Fruit fly (Drosophila melanogaster) whole organism, prepupa: ENCODE results near the gene CG43255.
A peak's percentile ranks its signal among the peaks of the same experiment; 100 is the strongest.

Experiments
- CG10631 ChIP-seq: fragments of 200-800 bp; sonication (Bioruptor generic); optimal IDR thresholded peaks from 2 replicates; lab custom pipeline; 2016; ENCODE audit warnings: missing biosample characterization, missing genetic modification characterization
- CG10669 ChIP-seq: fragments of 200-800 bp; sonication (Bioruptor generic); optimal IDR thresholded peaks from 3 replicates; lab custom pipeline; 2018; ENCODE audit warnings: missing biosample characterization, mild to moderate bottlenecking, missing genetic modification characterization, moderate library complexity
- CG11294 ChIP-seq: fragments of 200-800 bp; sonication (Bioruptor generic); IDR thresholded peaks from 2 replicates; pipeline ENCODE4 v1.3.6; 2022; ENCODE audit warnings: missing biosample characterization, missing genetic modification characterization
- CG11762 ChIP-seq: fragments of 200-800 bp; sonication (Bioruptor generic); optimal IDR thresholded peaks from 3 replicates; lab custom pipeline; 2016; ENCODE audit warnings: missing biosample characterization, missing genetic modification characterization; ENCODE audit not compliant: insufficient read depth
- CG11902 ChIP-seq: fragments of 200-800 bp; sonication (Bioruptor generic); optimal IDR thresholded peaks from 3 replicates; lab custom pipeline; 2016; ENCODE audit warnings: missing biosample characterization, missing genetic modification characterization
- CG1621 ChIP-seq: fragments of 200-800 bp; sonication (Bioruptor generic); optimal IDR thresholded peaks from 3 replicates; lab custom pipeline; 2018; ENCODE audit warnings: missing biosample characterization, mild to moderate bottlenecking, missing genetic modification characterization
- CG16779 ChIP-seq: fragments of 200-800 bp; sonication (Bioruptor generic); optimal IDR thresholded peaks from 3 replicates; lab custom pipeline; 2017; ENCODE audit warnings: missing biosample characterization, mild to moderate bottlenecking, missing genetic modification characterization
- CG3032 ChIP-seq: fragments of 200-800 bp; optimal IDR thresholded peaks from 2 replicates; lab custom pipeline; 2019; ENCODE audit warnings: missing biosample characterization, mild to moderate bottlenecking, missing genetic modification characterization, moderate library complexity
- CG31627 ChIP-seq: fragments of 200-800 bp; sonication (Bioruptor generic); optimal IDR thresholded peaks from 3 replicates; lab custom pipeline; 2016; ENCODE audit warnings: missing biosample characterization, missing genetic modification characterization
- CG34406 ChIP-seq: fragments of 200-800 bp; sonication (Bioruptor generic); optimal IDR thresholded peaks from 3 replicates; lab custom pipeline; 2016; ENCODE audit warnings: missing biosample characterization, missing genetic modification characterization
- CG4318 ChIP-seq: fragments of 200-800 bp; sonication (Bioruptor generic); optimal IDR thresholded peaks from 3 replicates; lab custom pipeline; 2017; ENCODE audit warnings: missing biosample characterization, mild to moderate bottlenecking, missing genetic modification characterization
- CG6163 ChIP-seq: fragments of 200-800 bp; sonication (Bioruptor generic); IDR thresholded peaks from 3 replicates; pipeline ENCODE4 v1.3.6; 2022; ENCODE audit warnings: missing biosample characterization, missing genetic modification characterization
- CG6276 ChIP-seq: fragments of 200-800 bp; sonication (Bioruptor generic); optimal IDR thresholded peaks from 2 replicates; lab custom pipeline; 2017; ENCODE audit warnings: missing biosample characterization, mild to moderate bottlenecking, missing genetic modification characterization
- CG6792 ChIP-seq: fragments of 200-800 bp; sonication (Bioruptor generic); optimal IDR thresholded peaks from 3 replicates; lab custom pipeline; 2016; ENCODE audit warnings: missing biosample characterization, missing genetic modification characterization
- CG6808 ChIP-seq: fragments of 200-800 bp; sonication (Bioruptor generic); optimal IDR thresholded peaks from 3 replicates; lab custom pipeline; 2017; ENCODE audit warnings: missing biosample characterization, missing genetic modification characterization, mild to moderate bottlenecking, moderate library complexity, missing genetic modification reagents
- CG6854 ChIP-seq: fragments of 200-800 bp; sonication (Bioruptor generic); optimal IDR thresholded peaks from 2 replicates; lab custom pipeline; 2017; ENCODE audit warnings: missing biosample characterization, mild to moderate bottlenecking, missing genetic modification characterization
- CG7368 ChIP-seq: fragments of 200-800 bp; sonication (Bioruptor generic); optimal IDR thresholded peaks from 3 replicates; lab custom pipeline; 2016; ENCODE audit warnings: missing biosample characterization, missing genetic modification characterization
- CG8119 ChIP-seq: fragments of 200-800 bp; sonication (Bioruptor generic); IDR thresholded peaks from 3 replicates; pipeline ENCODE4 v1.3.6; 2022; ENCODE audit warnings: missing biosample characterization, missing genetic modification characterization
- CG8319 ChIP-seq: fragments of 200-800 bp; sonication (Bioruptor generic); optimal IDR thresholded peaks from 3 replicates; lab custom pipeline; 2016; ENCODE audit warnings: missing biosample characterization, missing genetic modification characterization
- CG8632 ChIP-seq: fragments of 200-800 bp; sonication (Bioruptor generic); optimal IDR thresholded peaks from 3 replicates; lab custom pipeline; 2016; ENCODE audit warnings: missing biosample characterization, missing genetic modification characterization
- CG9139 ChIP-seq: fragments of 200-800 bp; sonication (Bioruptor generic); optimal IDR thresholded peaks from 3 replicates; lab custom pipeline; 2017; ENCODE audit warnings: missing biosample characterization, mild to moderate bottlenecking, missing genetic modification characterization
- Eip75B ChIP-seq: fragments of 200-800 bp; sonication (Bioruptor generic); optimal IDR thresholded peaks from 3 replicates; lab custom pipeline; 2016; ENCODE audit warnings: missing biosample characterization, missing genetic modification characterization
- Eip78C ChIP-seq: fragments of 200-800 bp; sonication (Bioruptor generic); peaks from one replicate; lab custom pipeline; 2016; ENCODE audit warnings: missing biosample characterization, missing genetic modification characterization
- Eip93F ChIP-seq: fragments of 200-800 bp; sonication (Bioruptor generic); optimal IDR thresholded peaks from 2 replicates; lab custom pipeline; 2016; ENCODE audit warnings: missing biosample characterization, mild to moderate bottlenecking, missing genetic modification characterization
- Ets21C ChIP-seq: fragments of 200-800 bp; sonication (Bioruptor generic); optimal IDR thresholded peaks from 3 replicates; lab custom pipeline; 2016; ENCODE audit warnings: missing biosample characterization, missing genetic modification characterization
- Ets96B ChIP-seq: fragments of 200-800 bp; optimal IDR thresholded peaks from 2 replicates; lab custom pipeline; 2019; ENCODE audit warnings: missing biosample characterization, mild to moderate bottlenecking, missing genetic modification characterization, moderate library complexity
- Gug ChIP-seq: fragments of 200-800 bp; sonication (Bioruptor generic); IDR thresholded peaks from 2 replicates; pipeline ENCODE4 v1.3.6; 2022; ENCODE audit warnings: missing biosample characterization, missing genetic modification characterization
- Hr38 ChIP-seq: sonication (Bioruptor generic); optimal IDR thresholded peaks from 2 replicates; lab custom pipeline; 2016; ENCODE audit warnings: missing biosample characterization, missing genetic modification characterization
- Met ChIP-seq: fragments of 200-800 bp; sonication (Bioruptor generic); optimal IDR thresholded peaks from 3 replicates; lab custom pipeline; 2016; ENCODE audit warnings: missing biosample characterization, missing genetic modification characterization
- OdsH ChIP-seq: fragments of 200-800 bp; sonication (Bioruptor generic); optimal IDR thresholded peaks from 3 replicates; lab custom pipeline; 2016; ENCODE audit warnings: missing biosample characterization, missing genetic modification characterization
- Smox ChIP-seq: fragments of 200-800 bp; sonication (Bioruptor generic); optimal IDR thresholded peaks from 3 replicates; lab custom pipeline; 2016; ENCODE audit warnings: missing biosample characterization, missing genetic modification characterization
- Sox14 ChIP-seq: fragments of 200-800 bp; sonication (Bioruptor generic); optimal IDR thresholded peaks from 3 replicates; lab custom pipeline; 2016; ENCODE audit warnings: missing biosample characterization, missing genetic modification characterization
- Sox15 ChIP-seq: fragments of 200-800 bp; sonication (Bioruptor generic); optimal IDR thresholded peaks from 3 replicates; lab custom pipeline; 2016; ENCODE audit warnings: missing biosample characterization, missing genetic modification characterization
- achi ChIP-seq: fragments of 200-800 bp; sonication (Bioruptor generic); optimal IDR thresholded peaks from 3 replicates; lab custom pipeline; 2016; ENCODE audit warnings: missing biosample characterization, missing genetic modification characterization
- acj6 ChIP-seq: fragments of 200-800 bp; sonication (Bioruptor generic); optimal IDR thresholded peaks from 3 replicates; lab custom pipeline; 2016; ENCODE audit warnings: missing biosample characterization, missing genetic modification characterization
- cyc ChIP-seq: fragments of 200-800 bp; sonication (Bioruptor generic); optimal IDR thresholded peaks from 3 replicates; lab custom pipeline; 2016; ENCODE audit warnings: missing biosample characterization, missing genetic modification characterization
- dac ChIP-seq: fragments of 200-800 bp; sonication (Bioruptor generic); optimal IDR thresholded peaks from 2 replicates; lab custom pipeline; 2017; ENCODE audit warnings: missing biosample characterization, mild to moderate bottlenecking, missing genetic modification characterization
- dsx ChIP-seq: fragments of 200-800 bp; optimal IDR thresholded peaks from 3 replicates; lab custom pipeline; 2019; ENCODE audit warnings: missing biosample characterization, mild to moderate bottlenecking, missing genetic modification characterization, moderate library complexity; ENCODE audit not compliant: poor library complexity, severe bottlenecking
- fd85E ChIP-seq: fragments of 200-800 bp; sonication (Bioruptor generic); optimal IDR thresholded peaks from 3 replicates; lab custom pipeline; 2016; ENCODE audit warnings: missing biosample characterization, missing genetic modification characterization
- fkh ChIP-seq: fragments of 200-800 bp; sonication (Bioruptor generic); optimal IDR thresholded peaks from 3 replicates; lab custom pipeline; 2017; ENCODE audit warnings: missing biosample characterization, mild to moderate bottlenecking, missing genetic modification characterization, moderate library complexity
- net ChIP-seq: fragments of 200-800 bp; sonication (Bioruptor generic); optimal IDR thresholded peaks from 3 replicates; lab custom pipeline; 2016; ENCODE audit warnings: missing biosample characterization, missing genetic modification characterization
- pdm3 ChIP-seq: fragments of 200-800 bp; sonication (Bioruptor generic); optimal IDR thresholded peaks from 3 replicates; lab custom pipeline; 2016; ENCODE audit warnings: missing biosample characterization, missing genetic modification characterization
- salr ChIP-seq, 2 experiments: fragments of 200-800 bp; sonication (Bioruptor generic); optimal IDR thresholded peaks; 3 replicates each; lab custom pipeline; 2016 to 2018; ENCODE audit warnings: missing biosample characterization in 2 of 2, missing genetic modification characterization in 2 of 2, mild to moderate bottlenecking in 1 of 2
- ss ChIP-seq, 2 experiments: fragments of 200-800 bp; sonication (Bioruptor generic); optimal IDR thresholded peaks; 2 replicates in 1 of 2; 3 replicates in 1 of 2; lab custom pipeline; 2017 to 2018; ENCODE audit warnings: mild to moderate bottlenecking in 2 of 2, missing biosample characterization in 2 of 2, missing genetic modification characterization in 2 of 2, moderate library complexity in 1 of 2
- vri ChIP-seq: fragments of 200-800 bp; sonication (Bioruptor generic); optimal IDR thresholded peaks from 3 replicates; lab custom pipeline; 2016; ENCODE audit warnings: missing biosample characterization, mild to moderate bottlenecking, missing genetic modification characterization

CG43255 gene

dm6 chrX:8890974-8891373 lies 32.8 kb upstream of the CG43255 start (continued):
- TF ChIP-seq CG8319 (GFP tag; lab: Kevin White, UChicago) = peak; percentile 32
- TF ChIP-seq Eip78C (GFP tag; lab: Kevin White, UChicago) = peak; percentile 69
- peak; percentile 21 for TF ChIP-seq Smox (GFP tag; lab: Kevin White, UChicago)
- TF ChIP-seq CG16779 (tag; lab: Kevin White, UChicago) = no peak
- peak; percentile 40 for TF ChIP-seq CG34406 (GFP tag; lab: Kevin White, UChicago)
- TF ChIP-seq Eip75B (GFP tag; lab: Kevin White, UChicago) = peak; percentile 44
- no peak for TF ChIP-seq Ets96B (tag; lab: Kevin White, UChicago)
- TF ChIP-seq CG6276 = peak; percentile 77
- TF ChIP-seq ss (GFP tag; optimal IDR thresholded peaks at IDR 0.05; lab: Kevin White, UChicago) = no peak
- peak; percentile 36 for TF ChIP-seq net (GFP tag; lab: Kevin White, UChicago)
- no peak for TF ChIP-seq CG6854
- no peak for TF ChIP-seq Ets21C (GFP tag; lab: Kevin White, UChicago)
- peak; percentile 31 for TF ChIP-seq CG11762
- peak; percentile 32; the same call in 1 of the 2 replicates for TF ChIP-seq CG11294 (GFP tag; lab: Robert Waterston, UW)
- TF ChIP-seq Sox15 (GFP tag; lab: Kevin White, UChicago) = peak; percentile 36
- TF ChIP-seq CG31627 (GFP tag; lab: Kevin White, UChicago) = peak; percentile 59
- TF ChIP-seq Hr38 (GFP tag; lab: Kevin White, UChicago) = no peak
- peak; percentile 68 for TF ChIP-seq dac (GFP tag; lab: Kevin White, UChicago)
- TF ChIP-seq CG3032 = peak; percentile 45
- peak; percentile 81 for TF ChIP-seq CG8119 (GFP tag; lab: Robert Waterston, UW)
- TF ChIP-seq pdm3 (GFP tag; lab: Kevin White, UChicago) = peak; percentile 72
- TF ChIP-seq Eip93F (GFP tag; lab: Kevin White, UChicago) = no peak
- TF ChIP-seq fd85E (GFP tag; lab: Kevin White, UChicago) = no peak
- peak; percentile 13 for TF ChIP-seq CG8632
- TF ChIP-seq CG7368 (GFP tag; lab: Kevin White, UChicago) = peak; percentile 48
- TF ChIP-seq CG6792 (GFP tag; lab: Kevin White, UChicago) = peak; percentile 61
- TF ChIP-seq vri (GFP tag; lab: Kevin White, UChicago) = no peak
- peak in 1 of 2 experiments; percentile 30 for TF ChIP-seq salr (GFP tag; optimal IDR thresholded peaks at IDR 0.05; lab: Kevin White, UChicago)

dm6 chrX:8891565-8892276 lies 32.0 kb upstream of the CG43255 start:
- TF ChIP-seq CG34406 (GFP tag; lab: Kevin White, UChicago) (peak; percentile 60), salr (GFP tag; optimal IDR thresholded peaks at IDR 0.05; lab: Kevin White, UChicago) (peak in 1 of 2 experiments; percentile 47), fd85E (GFP tag; lab: Kevin White, UChicago) (no peak), net (GFP tag; lab: Kevin White, UChicago) (peak; percentile 62), Smox (GFP tag; lab: Kevin White, UChicago) (peak; percentile 60), ss (GFP tag; optimal IDR thresholded peaks at IDR 0.05; lab: Kevin White, UChicago) (peak; percentile 8 to 44), CG8632 (peak; percentile 52), OdsH (GFP tag; lab: Kevin White, UChicago) (peak; percentile 66), cyc (GFP tag; lab: Kevin White, UChicago) (peak; percentile 34), Sox14 (peak; percentile 51), CG6792 (GFP tag; lab: Kevin White, UChicago) (peak; percentile 48), Ets21C (GFP tag; lab: Kevin White, UChicago) (peak; percentile 41), Ets96B (tag; lab: Kevin White, UChicago) (peak; percentile 36), CG6163 (GFP tag; lab: Robert Waterston, UW) (peak; percentile 69; the same call in 2 of the 3 replicates), CG6854 (peak; percentile 43), CG31627 (GFP tag; lab: Kevin White, UChicago) (peak; percentile 44), CG9139 (GFP tag; lab: Kevin White, UChicago) (peak; percentile 11), CG11902 (GFP tag; lab: Kevin White, UChicago) (peak; percentile 31), CG8319 (GFP tag; lab: Kevin White, UChicago) (no peak), Eip78C (GFP tag; lab: Kevin White, UChicago) (peak; percentile 82), fkh (GFP tag; lab: Kevin White, UChicago) (peak; percentile 58), dac (GFP tag; lab: Kevin White, UChicago) (peak; percentile 40), CG10631 (GFP tag; lab: Kevin White, UChicago) (peak; percentile 37), CG10669 (GFP tag; lab: Kevin White, UChicago) (peak; percentile 56), CG4318 (peak; percentile 47), CG8119 (GFP tag; lab: Robert Waterston, UW) (peak; percentile 58), acj6 (GFP tag; lab: Kevin White, UChicago) (peak; percentile 23), Eip93F (GFP tag; lab: Kevin White, UChicago) (no peak), Gug (GFP tag; lab: Robert Waterston, UW) (no peak), CG1621 (tag; lab: Kevin White, UChicago) (peak; percentile 1), achi (GFP tag; lab: Kevin White, UChicago) (peak; percentile 64), Met (GFP tag; lab: Kevin White, UChicago) (peak; percentile 59), CG6808 (peak; percentile 17), dsx (GFP tag; lab: Kevin White, UChicago) (peak; percentile 44), CG11762 (no peak)
